Worm (Caenorhabditis elegans) whole organism, L1 larva: ENCODE measurements around the gene Y15E3A.4.
A peak's percentile ranks its signal among the peaks of the same experiment; 100 is the strongest.

ENCODE experiments used
- C34B4.2 ChIP-seq: sonication (generic microtip); optimal IDR thresholded peaks from 2 replicates; lab custom pipeline; 2017; ENCODE audit warnings: mild to moderate bottlenecking, missing genetic modification characterization, missing compliant biosample characterization
- aha-1 ChIP-seq: fragments of 150-350 bp; optimal IDR thresholded peaks from 2 replicates; lab custom pipeline; 2014; ENCODE audit warnings: missing biosample characterization, missing genetic modification characterization
- ama-1 ChIP-seq: fragments of 150-350 bp; optimal IDR thresholded peaks from 2 replicates; lab custom pipeline; 2014
- ceh-88 ChIP-seq: fragments of 200-800 bp; sonication (Bioruptor generic); IDR thresholded peaks from 2 replicates; pipeline ENCODE4 v1.3.6; 2022; ENCODE audit warnings: missing genetic modification characterization, missing compliant biosample characterization
- ceh-90 ChIP-seq: sonication (generic microtip); optimal IDR thresholded peaks from 2 replicates; lab custom pipeline; 2016; ENCODE audit warnings: missing genetic modification characterization, missing compliant biosample characterization
- ces-1 ChIP-seq: fragments of 150-350 bp; optimal IDR thresholded peaks from 2 replicates; lab custom pipeline; 2014; ENCODE audit warnings: missing biosample characterization, missing genetic modification reagents, missing genetic modification characterization
- dsc-1 ChIP-seq: sonication (generic microtip); optimal IDR thresholded peaks from 2 replicates; lab custom pipeline; 2016; ENCODE audit warnings: mild to moderate bottlenecking, missing genetic modification characterization, missing compliant biosample characterization
- egl-27 ChIP-seq, 2 experiments: fragments of 150-350 bp in 1 of 2; sonication (generic microtip); optimal IDR thresholded peaks; 3 replicates each; lab custom pipeline; 2017 to 2018; ENCODE audit warnings: missing biosample characterization in 2 of 2, missing genetic modification characterization in 2 of 2, missing genetic modification reagents in 2 of 2
- elt-2 ChIP-seq: sonication (generic microtip); optimal IDR thresholded peaks from 2 replicates; lab custom pipeline; 2016; ENCODE audit warnings: missing genetic modification characterization, mild to moderate bottlenecking, inconsistent platforms, missing compliant biosample characterization, missing genetic modification reagents
- elt-3 ChIP-seq, 6 experiments: fragments of 150-350 bp in 1 of 6; sonication (generic microtip); optimal IDR thresholded peaks; 2 replicates each; lab custom pipeline; 2017 to 2018; ENCODE audit warnings: missing biosample characterization in 6 of 6, missing genetic modification characterization in 6 of 6, inconsistent platforms in 1 of 6
- ets-5 ChIP-seq: fragments of 200-800 bp; sonication (Bioruptor generic); IDR thresholded peaks from 2 replicates; pipeline ENCODE4 v1.3.6; 2022; ENCODE audit warnings: missing genetic modification characterization, missing compliant biosample characterization
- fkh-10 ChIP-seq: sonication (generic microtip); optimal IDR thresholded peaks from 2 replicates; lab custom pipeline; 2017; ENCODE audit warnings: missing biosample characterization, missing genetic modification reagents, missing genetic modification characterization
- fkh-4 ChIP-seq: sonication (generic microtip); optimal IDR thresholded peaks from 2 replicates; lab custom pipeline; 2016; ENCODE audit warnings: missing compliant biosample characterization, missing genetic modification characterization, borderline replicate concordance
- hlh-4 ChIP-seq: sonication (generic microtip); optimal IDR thresholded peaks from 2 replicates; lab custom pipeline; 2016; ENCODE audit warnings: mild to moderate bottlenecking, missing genetic modification characterization, missing compliant biosample characterization
- hpl-2 ChIP-seq: fragments of 150-350 bp; optimal IDR thresholded peaks from 2 replicates; lab custom pipeline; 2014; ENCODE audit warnings: missing biosample characterization, missing genetic modification reagents, missing genetic modification characterization
- isw-1 ChIP-seq: fragments of 200-800 bp; sonication (Bioruptor generic); IDR thresholded peaks from 2 replicates; pipeline ENCODE4 v1.3.6; 2022; ENCODE audit warnings: missing genetic modification characterization, missing compliant biosample characterization
- lin-13 ChIP-seq: fragments of 150-350 bp; optimal IDR thresholded peaks from 2 replicates; lab custom pipeline; 2014; ENCODE audit warnings: missing biosample characterization, missing genetic modification reagents, missing genetic modification characterization
- lin-14 ChIP-seq: fragments of 200-800 bp; sonication (Bioruptor generic); optimal IDR thresholded peaks from 2 replicates; lab custom pipeline; 2018; ENCODE audit warnings: mild to moderate bottlenecking, missing genetic modification characterization, moderate library complexity, missing compliant biosample characterization
- lin-15B ChIP-seq: fragments of 150-350 bp; sonication (generic microtip); optimal IDR thresholded peaks from 3 replicates; lab custom pipeline; 2014; ENCODE audit warnings: missing biosample characterization, missing genetic modification characterization
- lin-35 ChIP-seq, 2 experiments: fragments of 150-350 bp; optimal IDR thresholded peaks; 2 replicates each; lab custom pipeline; 2014; ENCODE audit warnings: missing biosample characterization in 2 of 2, missing genetic modification characterization in 2 of 2, missing genetic modification reagents in 2 of 2
- mab-9 ChIP-seq: fragments of 200-800 bp; sonication (Bioruptor generic); IDR thresholded peaks from 2 replicates; pipeline ENCODE4 v1.3.6; 2022; ENCODE audit warnings: missing genetic modification reagents, missing genetic modification characterization, missing compliant biosample characterization
- mdl-1 ChIP-seq, 2 experiments: fragments of 150-350 bp; optimal IDR thresholded peaks; 2 replicates each; lab custom pipeline; 2014 to 2017; ENCODE audit warnings: missing biosample characterization in 2 of 2, missing genetic modification characterization in 2 of 2, inconsistent platforms in 1 of 2
- mef-2 ChIP-seq: fragments of 150-350 bp; optimal IDR thresholded peaks from 2 replicates; lab custom pipeline; 2014; ENCODE audit warnings: missing biosample characterization, missing genetic modification characterization
- mep-1 ChIP-seq: fragments of 150-350 bp; optimal IDR thresholded peaks from 2 replicates; lab custom pipeline; 2014; ENCODE audit warnings: missing biosample characterization, missing genetic modification characterization
- nhr-11 ChIP-seq: fragments of 150-350 bp; optimal IDR thresholded peaks from 2 replicates; lab custom pipeline; 2014; ENCODE audit warnings: missing biosample characterization, missing genetic modification characterization
- nhr-12 ChIP-seq: sonication (generic microtip); optimal IDR thresholded peaks from 2 replicates; lab custom pipeline; 2017; ENCODE audit warnings: missing biosample characterization, missing genetic modification characterization
- nhr-19 ChIP-seq: fragments of 200-800 bp; sonication (Bioruptor generic); conservative IDR thresholded peaks from 2 replicates; pipeline ENCODE4 v1.3.6; 2022; ENCODE audit warnings: missing genetic modification characterization, missing compliant biosample characterization
- nhr-237 ChIP-seq: fragments of 150-350 bp; optimal IDR thresholded peaks from 2 replicates; lab custom pipeline; 2014; ENCODE audit warnings: missing biosample characterization, missing genetic modification characterization
- nhr-28 ChIP-seq: fragments of 150-350 bp; optimal IDR thresholded peaks from 2 replicates; lab custom pipeline; 2014; ENCODE audit warnings: missing biosample characterization, missing genetic modification characterization
- nhr-47 ChIP-seq: sonication (generic microtip); optimal IDR thresholded peaks from 2 replicates; lab custom pipeline; 2016; ENCODE audit warnings: mild to moderate bottlenecking, missing genetic modification characterization, moderate library complexity, missing compliant biosample characterization
- nhr-71 ChIP-seq: sonication (generic microtip); optimal IDR thresholded peaks from 2 replicates; lab custom pipeline; 2016; ENCODE audit warnings: mild to moderate bottlenecking, missing genetic modification characterization, moderate library complexity, missing compliant biosample characterization
- nhr-76 ChIP-seq: sonication (generic microtip); optimal IDR thresholded peaks from 2 replicates; lab custom pipeline; 2017; ENCODE audit warnings: missing biosample characterization, missing genetic modification characterization
- nhr-77 ChIP-seq: fragments of 150-350 bp; optimal IDR thresholded peaks from 2 replicates; lab custom pipeline; 2014; ENCODE audit warnings: missing biosample characterization, missing genetic modification characterization
- nhr-84 ChIP-seq: sonication (generic microtip); optimal IDR thresholded peaks from 2 replicates; lab custom pipeline; 2017; ENCODE audit warnings: missing biosample characterization, missing genetic modification characterization
- nhr-90 ChIP-seq: sonication (generic microtip); optimal IDR thresholded peaks from 2 replicates; lab custom pipeline; 2016; ENCODE audit warnings: mild to moderate bottlenecking, missing genetic modification characterization, missing compliant biosample characterization; ENCODE audit not compliant: poor library complexity
- pag-3 ChIP-seq: sonication (generic microtip); optimal IDR thresholded peaks from 2 replicates; lab custom pipeline; 2017; ENCODE audit warnings: missing genetic modification characterization, mild to moderate bottlenecking, missing compliant biosample characterization, antibody characterized with exemption, borderline replicate concordance; ENCODE audit not compliant: insufficient read depth
- pax-3 ChIP-seq: fragments of 200-800 bp; sonication (Bioruptor generic); optimal IDR thresholded peaks from 2 replicates; lab custom pipeline; 2018; ENCODE audit warnings: mild to moderate bottlenecking, missing genetic modification characterization, moderate library complexity, missing compliant biosample characterization
- pqm-1 ChIP-seq: sonication (generic microtip); optimal IDR thresholded peaks from 3 replicates; lab custom pipeline; 2017; ENCODE audit warnings: missing biosample characterization, missing genetic modification characterization
- rnt-1 ChIP-seq: sonication (generic microtip); optimal IDR thresholded peaks from 2 replicates; lab custom pipeline; 2016; ENCODE audit warnings: mild to moderate bottlenecking, missing genetic modification characterization, moderate library complexity, missing compliant biosample characterization
- snpc-4 ChIP-seq: fragments of 150-350 bp; optimal IDR thresholded peaks from 2 replicates; lab custom pipeline; 2014; ENCODE audit warnings: missing biosample characterization, missing genetic modification characterization
- snu-23 ChIP-seq: sonication (generic microtip); optimal IDR thresholded peaks from 2 replicates; lab custom pipeline; 2016; ENCODE audit warnings: missing genetic modification characterization, missing compliant biosample characterization
- sox-4 ChIP-seq: sonication (generic microtip); optimal IDR thresholded peaks from 2 replicates; lab custom pipeline; 2016; ENCODE audit warnings: missing genetic modification characterization, missing compliant biosample characterization
- sup-37 ChIP-seq: fragments of 200-800 bp; sonication (Bioruptor generic); optimal IDR thresholded peaks from 2 replicates; lab custom pipeline; 2018; ENCODE audit warnings: mild to moderate bottlenecking, missing genetic modification characterization, missing compliant biosample characterization
- tbx-2 ChIP-seq: sonication (generic microtip); optimal IDR thresholded peaks from 2 replicates; lab custom pipeline; 2016; ENCODE audit warnings: missing genetic modification characterization, missing compliant biosample characterization
- tlp-1 ChIP-seq: fragments of 150-350 bp; optimal IDR thresholded peaks from 2 replicates; lab custom pipeline; 2014; ENCODE audit warnings: missing biosample characterization, missing genetic modification characterization
- unc-130 ChIP-seq: fragments of 150-350 bp; optimal IDR thresholded peaks from 2 replicates; lab custom pipeline; 2017; ENCODE audit warnings: missing biosample characterization, missing genetic modification characterization, inconsistent platforms
- unc-30 ChIP-seq: sonication (generic microtip); optimal IDR thresholded peaks from 2 replicates; lab custom pipeline; 2017; ENCODE audit warnings: missing biosample characterization, missing genetic modification characterization
- unc-62 ChIP-seq: fragments of 150-350 bp; optimal IDR thresholded peaks from 2 replicates; lab custom pipeline; 2014; ENCODE audit warnings: missing biosample characterization, missing genetic modification reagents, missing genetic modification characterization
- unc-86 ChIP-seq: sonication (generic microtip); optimal IDR thresholded peaks from 2 replicates; lab custom pipeline; 2016; ENCODE audit warnings: missing genetic modification characterization, missing compliant biosample characterization
- unc-98 ChIP-seq: fragments of 200-800 bp; sonication (Bioruptor generic); IDR thresholded peaks from 2 replicates; pipeline ENCODE4 v1.3.6; 2022; ENCODE audit warnings: missing genetic modification characterization, missing compliant biosample characterization
- vab-15 ChIP-seq: sonication (generic microtip); optimal IDR thresholded peaks from 2 replicates; lab custom pipeline; 2017; ENCODE audit warnings: missing genotype, mild to moderate bottlenecking, missing genetic modification characterization, missing compliant biosample characterization
- xbp-1 ChIP-seq: sonication (generic microtip); optimal IDR thresholded peaks from 2 replicates; lab custom pipeline; 2016; ENCODE audit warnings: missing genetic modification characterization, missing compliant biosample characterization
- ztf-4 ChIP-seq: fragments of 150-350 bp; optimal IDR thresholded peaks from 2 replicates; lab custom pipeline; 2014; ENCODE audit warnings: missing biosample characterization, missing genetic modification characterization

The Y15E3A.4 gene

DNA sequence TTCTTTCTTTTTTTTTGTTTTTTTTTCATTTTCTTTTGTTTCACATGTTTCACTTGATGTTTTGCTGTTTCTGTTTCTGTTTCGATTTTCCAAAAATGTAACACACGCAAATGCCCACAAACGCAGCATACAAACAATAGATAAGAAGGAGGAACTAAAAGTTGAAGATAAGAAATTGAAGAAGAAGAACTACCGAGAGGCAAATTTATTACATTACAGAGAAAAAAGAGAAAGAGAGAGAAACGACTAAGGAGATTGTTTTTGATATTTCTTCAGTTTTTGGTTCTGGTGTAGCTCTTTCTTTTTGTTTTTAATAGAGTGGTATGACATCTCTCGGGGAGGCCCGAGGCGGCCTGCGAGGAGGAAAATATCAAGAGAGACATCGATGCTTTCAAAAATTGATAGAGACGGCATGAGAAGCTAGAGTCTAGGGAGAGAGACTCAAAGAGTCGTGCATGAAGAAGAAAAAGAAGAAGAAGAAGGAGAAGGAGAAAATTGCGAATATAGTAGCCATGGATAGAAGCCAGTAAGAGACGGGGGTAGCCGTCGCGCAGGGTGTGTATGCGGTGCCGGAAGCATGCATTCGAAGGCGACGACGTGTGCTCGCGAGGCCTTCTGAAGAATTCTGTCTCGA, 42.8 kb downstream of the Y15E3A.4 start:
- no peak for TF ChIP-seq nhr-28 (tag; lab: Kevin White, UChicago)
- no peak for TF ChIP-seq nhr-19 (GFP tag; lab: Robert Waterston, UW)
- peak; percentile 29 for TF ChIP-seq snu-23 (GFP tag; lab: Kevin White, UChicago)
- TF ChIP-seq ceh-88 (GFP tag; lab: Robert Waterston, UW): no peak
- peak; percentile 17; the same call in 1 of the 2 replicates for TF ChIP-seq isw-1 (GFP tag; lab: Robert Waterston, UW)
- peak in 5 of 6 experiments; percentile 3 to 87 (median 18) for TF ChIP-seq elt-3 (tag; optimal IDR thresholded peaks at IDR 0.05; lab: Kevin White, UChicago)
- TF ChIP-seq hlh-4 (tag; lab: Kevin White, UChicago): no peak
- peak; percentile 64 for TF ChIP-seq tbx-2 (tag; lab: Kevin White, UChicago)
- peak; percentile 33 for TF ChIP-seq nhr-77 (tag; lab: Kevin White, UChicago)
- TF ChIP-seq pag-3 (tag; lab: Kevin White, UChicago): no peak
- no peak for TF ChIP-seq ceh-90 (tag; lab: Kevin White, UChicago)
- TF ChIP-seq unc-62: no peak
- TF ChIP-seq lin-35 (GFP tag; optimal IDR thresholded peaks at IDR 0.05; lab: Kevin White, UChicago): peak; percentile 28 to 30
- no peak for TF ChIP-seq egl-27 (tag; optimal IDR thresholded peaks at IDR 0.05; lab: Kevin White, UChicago)
- TF ChIP-seq vab-15: no peak
- TF ChIP-seq nhr-84: no peak
- TF ChIP-seq ets-5 (GFP tag; lab: Robert Waterston, UW): no peak
- no peak for TF ChIP-seq unc-98 (GFP tag; lab: Robert Waterston, UW)
- TF ChIP-seq ztf-4 (tag; lab: Kevin White, UChicago): no peak
- no peak for TF ChIP-seq nhr-11 (tag; lab: Kevin White, UChicago)
- TF ChIP-seq nhr-76: no peak
- no peak for TF ChIP-seq mep-1 (tag; lab: Kevin White, UChicago)
- peak; percentile 24 for TF ChIP-seq unc-86 (tag; lab: Kevin White, UChicago)
- no peak for TF ChIP-seq unc-130 (tag; lab: Kevin White, UChicago)
- TF ChIP-seq ama-1: no peak
- TF ChIP-seq rnt-1 (tag; lab: Kevin White, UChicago): peak; percentile 7
- TF ChIP-seq nhr-12 (tag; lab: Kevin White, UChicago): no peak
- peak; percentile 8 for TF ChIP-seq xbp-1 (tag; lab: Kevin White, UChicago)
- TF ChIP-seq ces-1 (GFP tag; lab: Kevin White, UChicago): no peak
- TF ChIP-seq mef-2 (tag; lab: Kevin White, UChicago): no peak
- TF ChIP-seq mdl-1 (tag; optimal IDR thresholded peaks at IDR 0.05; lab: Kevin White, UChicago): no peak
- no peak for TF ChIP-seq unc-30
- TF ChIP-seq dsc-1 (tag; lab: Kevin White, UChicago): peak; percentile 36
- TF ChIP-seq pax-3: no peak
- peak; percentile 84 for TF ChIP-seq lin-14 (GFP tag; lab: Kevin White, UChicago)
- no peak for TF ChIP-seq tlp-1
- peak; percentile 54 for TF ChIP-seq nhr-71 (tag; lab: Kevin White, UChicago)
- TF ChIP-seq snpc-4 (tag; lab: Kevin White, UChicago): peak; percentile 3
- no peak for TF ChIP-seq hpl-2
- TF ChIP-seq pqm-1: no peak
- TF ChIP-seq lin-15B (tag; lab: Kevin White, UChicago): no peak
- TF ChIP-seq fkh-4 (tag; lab: Kevin White, UChicago): no peak
- TF ChIP-seq fkh-10: peak; percentile 36
- no peak for TF ChIP-seq C34B4.2 (tag; lab: Kevin White, UChicago)
- no peak for TF ChIP-seq nhr-90 (tag; lab: Kevin White, UChicago)
- TF ChIP-seq aha-1 (tag; lab: Kevin White, UChicago): no peak
- TF ChIP-seq nhr-237: no peak
- 0 out of 2 replicates have a peak, but pooled peaks have one; percentile 25 for TF ChIP-seq mab-9 (GFP tag; lab: Robert Waterston, UW)
- TF ChIP-seq sox-4 (tag; lab: Kevin White, UChicago): no peak
- TF ChIP-seq lin-13: no peak
- TF ChIP-seq elt-2 (tag; lab: Kevin White, UChicago): peak; percentile 62
- peak; percentile 58 for TF ChIP-seq nhr-47 (tag; lab: Kevin White, UChicago)
- TF ChIP-seq sup-37 (GFP tag; lab: Kevin White, UChicago): no peak
